Fruit fly (Drosophila melanogaster) whole organism, embryonic: ENCODE measurements around the gene mRpL10.

Source experiments
- Abd-B ChIP-seq: fragments of 200-800 bp; sonication (Bioruptor generic); optimal IDR thresholded peaks from 2 replicates; lab custom pipeline; 2018; ENCODE audit warnings: missing biosample characterization, mild to moderate bottlenecking, missing genetic modification characterization, moderate library complexity
- C15 ChIP-seq: fragments of 200-800 bp; sonication (Bioruptor generic); IDR thresholded peaks from 3 replicates; pipeline ENCODE4 v1.3.6; 2022; ENCODE audit warnings: missing biosample characterization, missing genetic modification characterization
- CG10366 ChIP-seq: fragments of 200-800 bp; sonication (Bioruptor generic); IDR thresholded peaks from 2 replicates; pipeline ENCODE4 v1.3.6; 2022; ENCODE audit warnings: missing biosample characterization, missing genetic modification characterization
- CG10431 ChIP-seq: fragments of 200-800 bp; sonication (Bioruptor generic); optimal IDR thresholded peaks from 3 replicates; lab custom pipeline; 2018; ENCODE audit warnings: missing biosample characterization, mild to moderate bottlenecking, missing genetic modification characterization
- CG11560 ChIP-seq: fragments of 200-800 bp; sonication (Bioruptor generic); IDR thresholded peaks from 3 replicates; pipeline ENCODE4 v1.3.6; 2022; ENCODE audit warnings: missing biosample characterization, missing genetic modification characterization
- CG11696 ChIP-seq: fragments of 200-800 bp; sonication (Bioruptor generic); IDR thresholded peaks from 2 replicates; pipeline ENCODE4 v1.3.6; 2022; ENCODE audit warnings: missing biosample characterization, missing genetic modification characterization
- CG12391 ChIP-seq: fragments of 200-800 bp; sonication (Bioruptor generic); optimal IDR thresholded peaks from 3 replicates; lab custom pipeline; 2018; ENCODE audit warnings: missing biosample characterization, mild to moderate bottlenecking, missing genetic modification characterization, moderate library complexity
- CG12942 ChIP-seq: fragments of 200-800 bp; sonication (Bioruptor generic); optimal IDR thresholded peaks from 3 replicates; lab custom pipeline; 2016; ENCODE audit warnings: missing biosample characterization, missing genetic modification characterization
- CG15696 ChIP-seq: fragments of 200-800 bp; sonication (Bioruptor generic); optimal IDR thresholded peaks from 2 replicates; lab custom pipeline; 2019; ENCODE audit warnings: missing biosample characterization, mild to moderate bottlenecking, missing genetic modification characterization, moderate library complexity
- CG17612 ChIP-seq: fragments of 200-800 bp; sonication (Bioruptor generic); IDR thresholded peaks from 2 replicates; pipeline ENCODE4 v1.3.6; 2022; ENCODE audit warnings: missing biosample characterization, missing genetic modification characterization
- CG18262 ChIP-seq: fragments of 200-800 bp; optimal IDR thresholded peaks from 3 replicates; lab custom pipeline; 2019; ENCODE audit warnings: missing biosample characterization, mild to moderate bottlenecking, missing genetic modification characterization, moderate library complexity
- CG2129 ChIP-seq: fragments of 200-800 bp; sonication (Bioruptor generic); IDR thresholded peaks from 2 replicates; pipeline ENCODE4 v1.3.6; 2022; ENCODE audit warnings: missing biosample characterization, missing genetic modification characterization; ENCODE audit not compliant: partially characterized antibody
- CG2199 ChIP-seq: fragments of 200-800 bp; sonication (Bioruptor generic); IDR thresholded peaks from 3 replicates; pipeline ENCODE4 v1.3.6; 2022; ENCODE audit warnings: missing biosample characterization, missing genetic modification characterization
- CG4282 ChIP-seq: fragments of 200-800 bp; sonication (Bioruptor generic); optimal IDR thresholded peaks from 2 replicates; lab custom pipeline; 2016; ENCODE audit warnings: missing biosample characterization, missing genetic modification characterization
- CG43689 ChIP-seq: fragments of 200-800 bp; sonication (Bioruptor generic); IDR thresholded peaks from 2 replicates; pipeline ENCODE4 v1.3.6; 2022; ENCODE audit warnings: missing biosample characterization, missing genetic modification characterization
- CG4707 ChIP-seq: fragments of 200-800 bp; sonication (Bioruptor generic); optimal IDR thresholded peaks from 2 replicates; lab custom pipeline; 2018; ENCODE audit warnings: missing biosample characterization, mild to moderate bottlenecking, missing genetic modification characterization, moderate library complexity
- CG4854 ChIP-seq: fragments of 200-800 bp; sonication (Bioruptor generic); optimal IDR thresholded peaks from 2 replicates; lab custom pipeline; 2016; ENCODE audit warnings: missing biosample characterization, missing genetic modification characterization, inconsistent platforms
- CG5953 ChIP-seq: fragments of 200-800 bp; sonication (Bioruptor generic); IDR thresholded peaks from 2 replicates; pipeline ENCODE4 v1.3.6; 2022; ENCODE audit warnings: missing biosample characterization, missing genetic modification characterization
- CG6254 ChIP-seq: fragments of 200-800 bp; sonication (Bioruptor generic); optimal IDR thresholded peaks from 3 replicates; lab custom pipeline; 2017; ENCODE audit warnings: mild to moderate bottlenecking, missing biosample characterization, missing genetic modification reagents, missing genetic modification characterization
- CG7357 ChIP-seq: fragments of 200-800 bp; sonication (Bioruptor generic); IDR thresholded peaks from 3 replicates; pipeline ENCODE4 v1.3.6; 2022; ENCODE audit warnings: missing biosample characterization, missing genetic modification characterization
- CG7928 ChIP-seq: fragments of 200-800 bp; sonication (Bioruptor generic); optimal IDR thresholded peaks from 2 replicates; lab custom pipeline; 2017; ENCODE audit warnings: missing biosample characterization, mild to moderate bottlenecking, missing genetic modification characterization
- CG8765 ChIP-seq: fragments of 200-800 bp; sonication (Bioruptor generic); IDR thresholded peaks from 2 replicates; pipeline ENCODE4 v1.3.6; 2022; ENCODE audit warnings: missing biosample characterization, missing genetic modification characterization
- Chrac-16 ChIP-seq: fragments of 200-800 bp; sonication (Bioruptor generic); optimal IDR thresholded peaks from 3 replicates; lab custom pipeline; 2016; ENCODE audit warnings: missing biosample characterization, missing genetic modification characterization
- Dbx ChIP-seq: fragments of 200-800 bp; sonication (Bioruptor generic); IDR thresholded peaks from 3 replicates; pipeline ENCODE4 v1.3.6; 2022; ENCODE audit warnings: missing biosample characterization, missing genetic modification characterization
- Hey ChIP-seq: fragments of 200-800 bp; sonication (Bioruptor generic); optimal IDR thresholded peaks from 3 replicates; lab custom pipeline; 2018; ENCODE audit warnings: missing biosample characterization, mild to moderate bottlenecking, missing genetic modification characterization
- Hmx ChIP-seq: fragments of 200-800 bp; sonication (Bioruptor generic); optimal IDR thresholded peaks from 2 replicates; lab custom pipeline; 2016; ENCODE audit warnings: missing biosample characterization, missing genetic modification characterization
- Hr3 ChIP-seq: fragments of 200-800 bp; sonication (Bioruptor generic); optimal IDR thresholded peaks from 3 replicates; lab custom pipeline; 2016; ENCODE audit warnings: missing biosample characterization, missing genetic modification characterization
- Jarid2 ChIP-seq: fragments of 200-800 bp; sonication (Bioruptor generic); optimal IDR thresholded peaks from 3 replicates; lab custom pipeline; 2017; ENCODE audit warnings: mild to moderate bottlenecking, missing biosample characterization, missing genetic modification reagents, missing genetic modification characterization
- Myb ChIP-seq: fragments of 200-800 bp; sonication (Bioruptor generic); optimal IDR thresholded peaks from 2 replicates; lab custom pipeline; 2016; ENCODE audit warnings: missing biosample characterization, missing genetic modification characterization
- Neu2 ChIP-seq: fragments of 200-800 bp; sonication (Bioruptor generic); optimal IDR thresholded peaks from 3 replicates; lab custom pipeline; 2016; ENCODE audit warnings: missing biosample characterization, missing genetic modification characterization, borderline replicate concordance
- Ravus ChIP-seq: fragments of 200-800 bp; sonication (Bioruptor generic); IDR thresholded peaks from 2 replicates; pipeline ENCODE4 v1.3.6; 2022; ENCODE audit warnings: missing biosample characterization, missing genetic modification characterization
- Six4 ChIP-seq: fragments of 200-800 bp; sonication (Bioruptor generic); optimal IDR thresholded peaks from 2 replicates; lab custom pipeline; 2016; ENCODE audit warnings: missing biosample characterization, missing genetic modification characterization
- abd-A ChIP-seq: fragments of 200-800 bp; sonication (Bioruptor generic); optimal IDR thresholded peaks from 3 replicates; lab custom pipeline; 2019; ENCODE audit warnings: missing biosample characterization, mild to moderate bottlenecking, missing genetic modification characterization, moderate library complexity
- amos ChIP-seq: fragments of 200-800 bp; sonication (Bioruptor generic); IDR thresholded peaks from 2 replicates; pipeline ENCODE4 v1.3.6; 2022; ENCODE audit warnings: missing biosample characterization, missing genetic modification characterization; ENCODE audit not compliant: partially characterized antibody
- emc ChIP-seq: fragments of 200-800 bp; sonication (Bioruptor generic); optimal IDR thresholded peaks from 2 replicates; lab custom pipeline; 2016; ENCODE audit warnings: missing biosample characterization, missing genetic modification characterization
- fu2 ChIP-seq: fragments of 200-800 bp; sonication (Bioruptor generic); optimal IDR thresholded peaks from 2 replicates; lab custom pipeline; 2016; ENCODE audit warnings: missing biosample characterization, missing genetic modification characterization
- hkb ChIP-seq, 2 experiments: fragments of 200-800 bp in 1 of 2; fragments of >200 bp in 1 of 2; sonication (Bioruptor generic) in 1 of 2; IDR thresholded peaks in 1 of 2; optimal IDR thresholded peaks in 1 of 2; 2 replicates each; pipeline versions ENCODE4 v1.3.6 to Lab custom; 2017 to 2022; ENCODE audit warnings: missing biosample characterization in 1 of 2, missing genetic modification characterization in 1 of 2
- insv ChIP-seq, 2 experiments: fragments of 200-800 bp; sonication (Bioruptor generic); optimal IDR thresholded peaks; 3 replicates each; lab custom pipeline; 2016 to 2018; ENCODE audit warnings: missing biosample characterization in 2 of 2, missing genetic modification characterization in 2 of 2
- maf-S ChIP-seq: fragments of 200-800 bp; sonication (Bioruptor generic); optimal IDR thresholded peaks from 2 replicates; lab custom pipeline; 2016; ENCODE audit warnings: missing biosample characterization, missing genetic modification characterization
- oc ChIP-seq: fragments of 200-800 bp; sonication (Bioruptor generic); optimal IDR thresholded peaks from 2 replicates; lab custom pipeline; 2018; ENCODE audit warnings: missing biosample characterization, mild to moderate bottlenecking, missing genetic modification characterization, moderate library complexity
- onecut ChIP-seq: fragments of 200-800 bp; sonication (Bioruptor generic); IDR thresholded peaks from 2 replicates; pipeline ENCODE4 v1.3.6; 2022; ENCODE audit warnings: missing biosample characterization, missing genetic modification characterization
- peb ChIP-seq: fragments of 200-800 bp; sonication (Bioruptor generic); IDR thresholded peaks from 2 replicates; pipeline ENCODE4 v1.3.6; 2022; ENCODE audit warnings: missing biosample characterization, missing genetic modification characterization
- schlank ChIP-seq: fragments of 200-800 bp; sonication (Bioruptor generic); optimal IDR thresholded peaks from 2 replicates; lab custom pipeline; 2018; ENCODE audit warnings: missing biosample characterization, mild to moderate bottlenecking, missing genetic modification characterization
- sisA ChIP-seq: fragments of 200-800 bp; sonication (Bioruptor generic); IDR thresholded peaks from 2 replicates; pipeline ENCODE4 v1.3.6; 2022; ENCODE audit warnings: missing biosample characterization, missing genetic modification characterization
- so ChIP-seq: fragments of 200-800 bp; sonication (Bioruptor generic); IDR thresholded peaks from 3 replicates; pipeline ENCODE4 v1.3.6; 2022; ENCODE audit warnings: missing biosample characterization, missing genetic modification characterization
- ssp ChIP-seq: fragments of 200-800 bp; sonication (Bioruptor generic); IDR thresholded peaks from 2 replicates; pipeline ENCODE4 v1.3.6; 2022; ENCODE audit warnings: missing biosample characterization, missing genetic modification characterization
- trh ChIP-seq: fragments of 200-800 bp; sonication (Bioruptor generic); optimal IDR thresholded peaks from 2 replicates; lab custom pipeline; 2016; ENCODE audit warnings: missing biosample characterization, missing genetic modification characterization
- usp ChIP-seq: fragments of >200 bp; optimal IDR thresholded peaks from 2 replicates; lab custom pipeline; 2017; ENCODE audit warnings: missing biosample characterization, missing genetic modification characterization
- wor ChIP-seq: fragments of 200-800 bp; sonication (Bioruptor generic); IDR thresholded peaks from 2 replicates; pipeline ENCODE4 v1.3.6; 2022; ENCODE audit warnings: missing biosample characterization, missing genetic modification characterization

The mRpL10 gene

DNA sequence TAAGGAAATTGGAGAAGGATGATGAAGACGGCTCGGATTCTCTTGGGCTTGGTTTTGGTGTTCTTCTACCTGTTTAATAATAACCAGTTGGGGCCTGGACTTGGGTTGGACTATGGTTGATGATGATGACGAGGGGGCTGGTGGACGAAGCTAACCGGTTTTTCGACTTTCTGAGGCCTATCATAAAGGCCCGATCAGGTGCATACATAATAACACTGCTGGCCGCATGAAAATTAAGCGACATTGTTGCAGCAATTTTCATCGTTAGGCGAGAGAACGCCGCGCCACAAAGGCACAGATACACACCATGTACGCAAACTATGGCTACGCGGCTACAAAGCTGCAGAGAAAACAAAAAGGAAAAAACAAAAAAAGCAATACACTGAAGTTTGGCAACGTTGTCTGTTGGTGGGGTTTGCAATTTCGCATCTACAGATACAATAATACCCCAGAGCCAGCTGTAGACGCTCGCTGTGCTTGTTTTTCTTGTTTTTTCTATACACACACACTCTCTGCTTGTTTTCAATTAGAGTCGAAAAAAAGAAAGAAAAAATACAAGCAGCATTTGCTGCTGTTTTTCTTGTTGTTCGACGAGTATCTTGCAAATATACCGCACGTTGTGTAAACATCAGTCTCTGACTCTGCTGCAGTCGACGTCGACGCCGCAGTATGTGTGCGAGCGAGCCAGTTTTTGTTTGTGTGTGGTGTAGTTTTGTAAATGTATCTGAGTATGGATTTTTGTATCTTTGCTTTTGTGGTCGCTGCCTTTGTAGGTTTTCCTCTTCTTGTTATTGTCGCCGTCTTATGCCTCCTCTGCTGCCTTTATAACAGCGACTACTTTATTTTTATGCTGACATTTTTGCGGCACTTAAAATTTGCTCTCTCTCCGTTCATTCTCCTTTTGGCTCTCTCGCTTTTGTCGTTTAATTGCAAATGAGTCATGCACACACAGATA, 37.2 kb upstream of the mRpL10 start (continued):
- TF ChIP-seq CG2129 (GFP tag; lab: Robert Waterston, UW), result no peak
- no peak for TF ChIP-seq amos (GFP tag; lab: Robert Waterston, UW)
- no peak for TF ChIP-seq CG7357
- TF ChIP-seq Hmx (GFP tag; lab: Kevin White, UChicago), result no peak
- no peak for TF ChIP-seq fu2
- no peak for TF ChIP-seq CG8765 (GFP tag; lab: Robert Waterston, UW)
- no peak for TF ChIP-seq Ravus (GFP tag; lab: Robert Waterston, UW)
- no peak for TF ChIP-seq so (GFP tag; lab: Robert Waterston, UW)
- no peak for TF ChIP-seq CG2199 (GFP tag; lab: Robert Waterston, UW)
- TF ChIP-seq C15 (GFP tag; lab: Robert Waterston, UW), result no peak
- no peak for TF ChIP-seq trh (GFP tag; lab: Kevin White, UChicago)
- TF ChIP-seq wor (GFP tag; lab: Robert Waterston, UW), result no peak
- no peak for TF ChIP-seq CG11696 (GFP tag; lab: Robert Waterston, UW)
- no peak for TF ChIP-seq CG10366
- peak; percentile 41 for TF ChIP-seq CG6254 (GFP tag; lab: Kevin White, UChicago)
- no peak for TF ChIP-seq emc (GFP tag; lab: Kevin White, UChicago)
- no peak for TF ChIP-seq CG43689 (GFP tag; lab: Robert Waterston, UW)
- TF ChIP-seq insv (GFP tag; optimal IDR thresholded peaks at IDR 0.05; lab: Kevin White, UChicago), result peak in 1 of 2 experiments; percentile 72
- no peak for TF ChIP-seq CG11560
- TF ChIP-seq CG7928 (GFP tag; lab: Kevin White, UChicago), result no peak
- TF ChIP-seq Hr3 (GFP tag; lab: Kevin White, UChicago), result no peak
- peak; percentile 54 for TF ChIP-seq CG18262 (tag; lab: Kevin White, UChicago)
- peak; percentile 14 for TF ChIP-seq Six4 (GFP tag; lab: Kevin White, UChicago)
- peak; percentile 67 for TF ChIP-seq CG4282 (GFP tag; lab: Kevin White, UChicago)
- peak; percentile 21 for TF ChIP-seq oc (tag; lab: Kevin White, UChicago)
- TF ChIP-seq ssp, result no peak
- peak; percentile 82 for TF ChIP-seq Hey (tag; lab: Kevin White, UChicago)
- TF ChIP-seq CG5953 (GFP tag; lab: Robert Waterston, UW), result no peak
- TF ChIP-seq Abd-B, result no peak
- TF ChIP-seq sisA, result no peak
- TF ChIP-seq CG12942 (GFP tag; lab: Kevin White, UChicago), result peak; percentile 37
- no peak for TF ChIP-seq Chrac-16 (GFP tag; lab: Kevin White, UChicago)
- peak; percentile 98 for TF ChIP-seq abd-A (tag; lab: Kevin White, UChicago)
- no peak for TF ChIP-seq CG17612 (GFP tag; lab: Robert Waterston, UW)
- TF ChIP-seq hkb (optimal IDR thresholded peaks at IDR 0.05; lab: Kevin White, UChicago), result no peak
- TF ChIP-seq hkb (GFP tag; IDR thresholded peaks at IDR 0.05; lab: Robert Waterston, UW), result no peak
- peak; percentile 59 for TF ChIP-seq CG10431 (GFP tag; lab: Kevin White, UChicago)
- no peak for TF ChIP-seq Dbx (GFP tag; lab: Robert Waterston, UW)
- TF ChIP-seq Jarid2 (GFP tag; lab: Kevin White, UChicago), result peak; percentile 68
- no peak for TF ChIP-seq peb
- peak; percentile 47 for TF ChIP-seq Myb (GFP tag; lab: Kevin White, UChicago)
- peak; percentile 61 for TF ChIP-seq CG12391 (tag; lab: Kevin White, UChicago)
- peak; percentile 59 for TF ChIP-seq CG4707
- peak; percentile 87 for TF ChIP-seq schlank (tag; lab: Kevin White, UChicago)
- TF ChIP-seq CG4854 (GFP tag; lab: Kevin White, UChicago), result peak; percentile 56
- TF ChIP-seq usp (GFP tag; lab: Kevin White, UChicago), result no peak
- TF ChIP-seq onecut (GFP tag; lab: Robert Waterston, UW), result peak; percentile 88
- TF ChIP-seq CG15696, result peak; percentile 69
- TF ChIP-seq maf-S, result peak; percentile 38
- no peak for TF ChIP-seq Neu2 (GFP tag; lab: Kevin White, UChicago)
